Fruit fly (Drosophila melanogaster) whole organism, embryonic: ENCODE results near the gene goe.

Experiments
- Abd-B ChIP-seq: fragments of 200-800 bp; sonication (Bioruptor generic); optimal IDR thresholded peaks from 2 replicates; lab custom pipeline; 2018; ENCODE audit warnings: missing biosample characterization, mild to moderate bottlenecking, missing genetic modification characterization, moderate library complexity
- BtbVII ChIP-seq: fragments of 200-800 bp; sonication (Bioruptor generic); optimal IDR thresholded peaks from 3 replicates; lab custom pipeline; 2017; ENCODE audit warnings: missing biosample characterization, mild to moderate bottlenecking, missing genetic modification characterization
- Bteb2 ChIP-seq: fragments of 200-800 bp; sonication (Bioruptor generic); optimal IDR thresholded peaks from 2 replicates; lab custom pipeline; 2016; ENCODE audit warnings: missing biosample characterization, missing genetic modification characterization
- CG10431 ChIP-seq: fragments of 200-800 bp; sonication (Bioruptor generic); optimal IDR thresholded peaks from 3 replicates; lab custom pipeline; 2018; ENCODE audit warnings: missing biosample characterization, mild to moderate bottlenecking, missing genetic modification characterization
- CG10565 ChIP-seq: fragments of 200-800 bp; sonication (Bioruptor generic); optimal IDR thresholded peaks from 3 replicates; lab custom pipeline; 2016; ENCODE audit warnings: missing biosample characterization, mild to moderate bottlenecking, missing genetic modification characterization
- CG11504 ChIP-seq: fragments of 200-800 bp; sonication (Bioruptor generic); optimal IDR thresholded peaks from 3 replicates; lab custom pipeline; 2019; ENCODE audit warnings: missing biosample characterization, mild to moderate bottlenecking, missing genetic modification characterization, moderate library complexity
- CG11696 ChIP-seq: fragments of 200-800 bp; sonication (Bioruptor generic); IDR thresholded peaks from 2 replicates; pipeline ENCODE4 v1.3.6; 2022; ENCODE audit warnings: missing biosample characterization, missing genetic modification characterization
- CG12942 ChIP-seq: fragments of 200-800 bp; sonication (Bioruptor generic); optimal IDR thresholded peaks from 3 replicates; lab custom pipeline; 2016; ENCODE audit warnings: missing biosample characterization, missing genetic modification characterization
- CG14014 ChIP-seq: fragments of 200-800 bp; sonication (Bioruptor generic); IDR thresholded peaks from 2 replicates; pipeline ENCODE4 v1.3.6; 2022; ENCODE audit warnings: missing biosample characterization, missing genetic modification characterization
- CG14667 ChIP-seq: fragments of 200-800 bp; sonication (Bioruptor generic); IDR thresholded peaks from 2 replicates; pipeline ENCODE4 v1.3.6; 2022; ENCODE audit warnings: missing biosample characterization, missing genetic modification characterization
- CG1529 ChIP-seq: fragments of 200-800 bp; sonication (Bioruptor generic); optimal IDR thresholded peaks from 3 replicates; lab custom pipeline; 2018; ENCODE audit warnings: missing biosample characterization, missing genetic modification characterization
- CG15601 ChIP-seq: fragments of 200-800 bp; sonication (Bioruptor generic); optimal IDR thresholded peaks from 3 replicates; lab custom pipeline; 2019; ENCODE audit warnings: missing biosample characterization, mild to moderate bottlenecking, missing genetic modification characterization, moderate library complexity
- CG15696 ChIP-seq: fragments of 200-800 bp; sonication (Bioruptor generic); optimal IDR thresholded peaks from 2 replicates; lab custom pipeline; 2019; ENCODE audit warnings: missing biosample characterization, mild to moderate bottlenecking, missing genetic modification characterization, moderate library complexity
- CG1603 ChIP-seq: fragments of 200-800 bp; sonication (Bioruptor generic); optimal IDR thresholded peaks from 2 replicates; lab custom pipeline; 2019; ENCODE audit warnings: missing biosample characterization, mild to moderate bottlenecking, missing genetic modification characterization, moderate library complexity
- CG17612 ChIP-seq: fragments of 200-800 bp; sonication (Bioruptor generic); IDR thresholded peaks from 2 replicates; pipeline ENCODE4 v1.3.6; 2022; ENCODE audit warnings: missing biosample characterization, missing genetic modification characterization
- CG17912 ChIP-seq: fragments of 200-800 bp; sonication (Bioruptor generic); optimal IDR thresholded peaks from 2 replicates; lab custom pipeline; 2018; ENCODE audit warnings: missing biosample characterization, mild to moderate bottlenecking, missing genetic modification characterization
- CG18262 ChIP-seq: fragments of 200-800 bp; optimal IDR thresholded peaks from 3 replicates; lab custom pipeline; 2019; ENCODE audit warnings: missing biosample characterization, mild to moderate bottlenecking, missing genetic modification characterization, moderate library complexity
- CG5953 ChIP-seq: fragments of 200-800 bp; sonication (Bioruptor generic); IDR thresholded peaks from 2 replicates; pipeline ENCODE4 v1.3.6; 2022; ENCODE audit warnings: missing biosample characterization, missing genetic modification characterization
- CG6654 ChIP-seq: fragments of 200-800 bp; sonication (Bioruptor generic); optimal IDR thresholded peaks from 2 replicates; lab custom pipeline; 2017; ENCODE audit warnings: missing biosample characterization, mild to moderate bottlenecking, missing genetic modification characterization
- CG8765 ChIP-seq: fragments of 200-800 bp; sonication (Bioruptor generic); IDR thresholded peaks from 2 replicates; pipeline ENCODE4 v1.3.6; 2022; ENCODE audit warnings: missing biosample characterization, missing genetic modification characterization
- CG9437 ChIP-seq: fragments of 200-800 bp; sonication (Bioruptor generic); optimal IDR thresholded peaks from 2 replicates; lab custom pipeline; 2018; ENCODE audit warnings: missing biosample characterization, mild to moderate bottlenecking, missing genetic modification characterization
- Dbx ChIP-seq: fragments of 200-800 bp; sonication (Bioruptor generic); IDR thresholded peaks from 3 replicates; pipeline ENCODE4 v1.3.6; 2022; ENCODE audit warnings: missing biosample characterization, missing genetic modification characterization
- Deaf1 ChIP-seq: fragments of 200-800 bp; optimal IDR thresholded peaks from 3 replicates; lab custom pipeline; 2019; ENCODE audit warnings: missing biosample characterization, mild to moderate bottlenecking, missing genetic modification characterization, moderate library complexity
- Dll ChIP-seq: fragments of 200-800 bp; sonication (Bioruptor generic); IDR thresholded peaks from 4 replicates; pipeline ENCODE4 v1.3.6; 2022; ENCODE audit warnings: missing biosample characterization, missing genetic modification characterization; ENCODE audit not compliant: partially characterized antibody
- Drgx ChIP-seq: fragments of 200-800 bp; sonication (Bioruptor generic); IDR thresholded peaks from 2 replicates; pipeline ENCODE4 v1.3.6; 2022; ENCODE audit warnings: missing biosample characterization, missing genetic modification characterization
- Hr78 ChIP-seq, 2 experiments: fragments of 200-800 bp in 1 of 2; fragments of >200 bp in 1 of 2; sonication (Bioruptor generic) in 1 of 2; optimal IDR thresholded peaks; 2 replicates each; lab custom pipeline; 2017 to 2019; ENCODE audit warnings: missing biosample characterization in 2 of 2, missing genetic modification characterization in 2 of 2, mild to moderate bottlenecking in 1 of 2, moderate library complexity in 1 of 2
- MTF-1 ChIP-seq: fragments of 200-800 bp; sonication (Bioruptor generic); optimal IDR thresholded peaks from 2 replicates; lab custom pipeline; 2018; ENCODE audit warnings: missing biosample characterization, mild to moderate bottlenecking, missing genetic modification characterization, borderline replicate concordance
- Max ChIP-seq: fragments of 200-800 bp; sonication (Bioruptor generic); optimal IDR thresholded peaks from 2 replicates; lab custom pipeline; 2016; ENCODE audit warnings: missing biosample characterization, mild to moderate bottlenecking, missing genetic modification characterization
- Med ChIP-seq: fragments of 200-800 bp; sonication (Bioruptor generic); peaks from one replicate; lab custom pipeline; 2016; ENCODE audit warnings: missing biosample characterization, missing genetic modification characterization, mild to moderate bottlenecking, inconsistent platforms, moderate library complexity
- Side ChIP-seq: fragments of 200-800 bp; sonication (Bioruptor generic); optimal IDR thresholded peaks from 2 replicates; lab custom pipeline; 2016; ENCODE audit warnings: missing biosample characterization, missing genetic modification characterization
- Six4 ChIP-seq: fragments of 200-800 bp; sonication (Bioruptor generic); optimal IDR thresholded peaks from 2 replicates; lab custom pipeline; 2016; ENCODE audit warnings: missing biosample characterization, missing genetic modification characterization
- Sox102F ChIP-seq: fragments of 200-800 bp; sonication (Bioruptor generic); optimal IDR thresholded peaks from 2 replicates; lab custom pipeline; 2018; ENCODE audit warnings: missing biosample characterization, mild to moderate bottlenecking, missing genetic modification characterization, moderate library complexity
- Tbp ChIP-seq: fragments of >200 bp; optimal IDR thresholded peaks from 2 replicates; lab custom pipeline; 2018; ENCODE audit warnings: missing biosample characterization, missing genetic modification characterization
- Xrp1 ChIP-seq: fragments of 200-800 bp; sonication (Bioruptor generic); IDR thresholded peaks from 2 replicates; pipeline ENCODE4 v1.3.6; 2022; ENCODE audit warnings: missing biosample characterization, missing genetic modification characterization
- al ChIP-seq: fragments of 200-800 bp; sonication (Bioruptor generic); IDR thresholded peaks from 2 replicates; pipeline ENCODE4 v1.3.6; 2022; ENCODE audit warnings: missing biosample characterization, missing genetic modification characterization
- caup ChIP-seq: fragments of 200-800 bp; sonication (Bioruptor generic); optimal IDR thresholded peaks from 3 replicates; lab custom pipeline; 2017; ENCODE audit warnings: missing biosample characterization, mild to moderate bottlenecking, missing genetic modification characterization, moderate library complexity; ENCODE audit not compliant: severe bottlenecking
- chn ChIP-seq: fragments of 200-800 bp; sonication (Bioruptor generic); optimal IDR thresholded peaks from 2 replicates; lab custom pipeline; 2016; ENCODE audit warnings: missing biosample characterization, missing genetic modification characterization
- crol ChIP-seq: fragments of 200-800 bp; sonication (Bioruptor generic); IDR thresholded peaks from 2 replicates; pipeline ENCODE4 v1.3.6; 2022; ENCODE audit warnings: missing biosample characterization, missing genetic modification characterization
- dm ChIP-seq: fragments of 200-800 bp; sonication (Bioruptor generic); optimal IDR thresholded peaks from 3 replicates; lab custom pipeline; 2016; ENCODE audit warnings: missing biosample characterization, missing genetic modification characterization
- grn ChIP-seq: fragments of 200-800 bp; sonication (Bioruptor generic); optimal IDR thresholded peaks from 3 replicates; lab custom pipeline; 2017; ENCODE audit warnings: missing biosample characterization, missing genetic modification characterization
- hbn ChIP-seq: fragments of 200-800 bp; sonication (Bioruptor generic); IDR thresholded peaks from 2 replicates; pipeline ENCODE4 v1.3.6; 2022; ENCODE audit warnings: missing biosample characterization, missing genetic modification characterization; ENCODE audit not compliant: partially characterized antibody
- ind ChIP-seq: fragments of 200-800 bp; sonication (Bioruptor generic); optimal IDR thresholded peaks from 3 replicates; lab custom pipeline; 2016; ENCODE audit warnings: missing biosample characterization, missing genetic modification characterization
- kni ChIP-seq: fragments of 200-800 bp; sonication (Bioruptor generic); optimal IDR thresholded peaks from 3 replicates; lab custom pipeline; 2017; ENCODE audit warnings: mild to moderate bottlenecking, missing biosample characterization, missing genetic modification reagents, missing genetic modification characterization
- pros ChIP-seq: fragments of 200-800 bp; sonication (Bioruptor generic); optimal IDR thresholded peaks from 3 replicates; lab custom pipeline; 2019; ENCODE audit warnings: missing biosample characterization, mild to moderate bottlenecking, missing genetic modification characterization, moderate library complexity
- pzg ChIP-seq: fragments of 200-800 bp; sonication (Bioruptor generic); optimal IDR thresholded peaks from 3 replicates; lab custom pipeline; 2018; ENCODE audit warnings: missing biosample characterization, mild to moderate bottlenecking, missing genetic modification characterization, moderate library complexity
- row ChIP-seq: fragments of 200-800 bp; sonication (Bioruptor generic); IDR thresholded peaks from 3 replicates; pipeline ENCODE4 v1.3.6; 2022; ENCODE audit warnings: missing biosample characterization, missing genetic modification characterization
- sens ChIP-seq: fragments of 200-800 bp; sonication (Bioruptor generic); peaks from one replicate; lab custom pipeline; 2016; ENCODE audit warnings: missing biosample characterization, missing genetic modification characterization
- sisA ChIP-seq: fragments of 200-800 bp; sonication (Bioruptor generic); IDR thresholded peaks from 2 replicates; pipeline ENCODE4 v1.3.6; 2022; ENCODE audit warnings: missing biosample characterization, missing genetic modification characterization
- sr ChIP-seq: fragments of 200-800 bp; sonication (Bioruptor generic); IDR thresholded peaks from 3 replicates; pipeline ENCODE4 v1.3.6; 2022; ENCODE audit warnings: missing biosample characterization, missing genetic modification characterization
- twi ChIP-seq: fragments of 200-800 bp; optimal IDR thresholded peaks from 2 replicates; lab custom pipeline; 2019; ENCODE audit warnings: missing biosample characterization, mild to moderate bottlenecking, missing genetic modification characterization, moderate library complexity
- zfh1 ChIP-seq: fragments of 200-800 bp; sonication (Bioruptor generic); IDR thresholded peaks from 3 replicates; pipeline ENCODE4 v1.3.6; 2022; ENCODE audit warnings: missing biosample characterization, missing genetic modification characterization

Gene goe

dm6 chrX:16778138-16778672 is 26.5 kb upstream of the goe start:
- peak; percentile 27 for TF ChIP-seq CG1603 (tag; lab: Kevin White, UChicago)
- TF ChIP-seq CG10565 (GFP tag; lab: Kevin White, UChicago) = no peak
- TF ChIP-seq CG6654 (GFP tag; lab: Kevin White, UChicago) = no peak
- TF ChIP-seq Hr78 (GFP tag; optimal IDR thresholded peaks at IDR 0.05; lab: Kevin White, UChicago) = peak in 1 of 2 experiments; percentile 70
- no peak for TF ChIP-seq CG1529 (GFP tag; lab: Kevin White, UChicago)
- peak; percentile 3 for TF ChIP-seq CG18262 (tag; lab: Kevin White, UChicago)
- TF ChIP-seq CG14014 (GFP tag; lab: Robert Waterston, UW) = no peak
- no peak for TF ChIP-seq CG14667 (GFP tag; lab: Robert Waterston, UW)
- TF ChIP-seq CG9437 (GFP tag; lab: Kevin White, UChicago) = no peak
- peak; percentile 78 for TF ChIP-seq sens (GFP tag; lab: Kevin White, UChicago)
- 0 out of 2 replicates have a peak, but pooled peaks have one; percentile 7 for TF ChIP-seq Xrp1 (GFP tag; lab: Robert Waterston, UW)
- no peak for TF ChIP-seq CG11696 (GFP tag; lab: Robert Waterston, UW)
- TF ChIP-seq BtbVII = no peak
- TF ChIP-seq sisA = no peak
- TF ChIP-seq Drgx (GFP tag; lab: Robert Waterston, UW) = peak; percentile 20; the same call in 1 of the 2 replicates
- no peak for TF ChIP-seq sr
- TF ChIP-seq Abd-B = no peak
- TF ChIP-seq CG11504 = peak; percentile 9
- 0 out of 3 replicates have a peak, but pooled peaks have one; percentile 19 for TF ChIP-seq row (GFP tag; lab: Robert Waterston, UW)
- TF ChIP-seq Med = peak; percentile 72
- no peak for TF ChIP-seq CG8765
- no peak for TF ChIP-seq Dbx (GFP tag; lab: Robert Waterston, UW)
- no peak for TF ChIP-seq caup
- no peak for TF ChIP-seq CG5953 (GFP tag; lab: Robert Waterston, UW)
- TF ChIP-seq, all 482 proteins: peak for 9

dm6 chrX:16775083-16775482 is 23.4 kb upstream of the goe start:
- TF ChIP-seq al (GFP tag; lab: Robert Waterston, UW) (no peak), CG15696 (no peak), kni (GFP tag; lab: Kevin White, UChicago) (peak; percentile 59), Bteb2 (GFP tag; lab: Kevin White, UChicago) (no peak), CG15601 (tag; lab: Kevin White, UChicago) (peak; percentile 23), CG17612 (GFP tag; lab: Robert Waterston, UW) (no peak), pzg (GFP tag; lab: Kevin White, UChicago) (no peak), zfh1 (GFP tag; lab: Robert Waterston, UW) (no peak), Deaf1 (tag; lab: Kevin White, UChicago) (peak; percentile 38), Sox102F (GFP tag; lab: Kevin White, UChicago) (no peak), Dll (GFP tag; lab: Robert Waterston, UW) (0 out of 4 replicates have a peak, but pooled peaks have one; percentile 12), MTF-1 (GFP tag; lab: Kevin White, UChicago) (no peak), dm (GFP tag; lab: Kevin White, UChicago) (no peak), grn (GFP tag; lab: Kevin White, UChicago) (no peak), CG12942 (GFP tag; lab: Kevin White, UChicago) (no peak), twi (tag; lab: Kevin White, UChicago) (peak; percentile 94), chn (GFP tag; lab: Kevin White, UChicago) (no peak), Six4 (GFP tag; lab: Kevin White, UChicago) (no peak), ind (GFP tag; lab: Kevin White, UChicago) (no peak), Side (GFP tag; lab: Kevin White, UChicago) (no peak), Max (GFP tag; lab: Kevin White, UChicago) (no peak), pros (GFP tag; lab: Kevin White, UChicago) (peak; percentile 16), crol (GFP tag; lab: Robert Waterston, UW) (0 out of 2 replicates have a peak, but pooled peaks have one; percentile 33), CG10431 (no peak), CG17912 (GFP tag; lab: Kevin White, UChicago) (no peak), hbn (no peak), Tbp (GFP tag; lab: Kevin White, UChicago) (no peak)
- TF ChIP-seq, all 482 proteins: peak for 7
